Fruit fly (Drosophila melanogaster) S2 (cell line): Measurements from ENCODE around the gene Gyc89Db.

Experiments used
- CG8478 ChIP-seq: fragments of >200 bp; optimal IDR thresholded peaks from 2 replicates; lab custom pipeline; 2018
- CTCF ChIP-seq, 2 experiments: fragments of >200 bp; optimal IDR thresholded peaks; 2 replicates each; lab custom pipeline; 2018

Gyc89Db gene

DNA sequence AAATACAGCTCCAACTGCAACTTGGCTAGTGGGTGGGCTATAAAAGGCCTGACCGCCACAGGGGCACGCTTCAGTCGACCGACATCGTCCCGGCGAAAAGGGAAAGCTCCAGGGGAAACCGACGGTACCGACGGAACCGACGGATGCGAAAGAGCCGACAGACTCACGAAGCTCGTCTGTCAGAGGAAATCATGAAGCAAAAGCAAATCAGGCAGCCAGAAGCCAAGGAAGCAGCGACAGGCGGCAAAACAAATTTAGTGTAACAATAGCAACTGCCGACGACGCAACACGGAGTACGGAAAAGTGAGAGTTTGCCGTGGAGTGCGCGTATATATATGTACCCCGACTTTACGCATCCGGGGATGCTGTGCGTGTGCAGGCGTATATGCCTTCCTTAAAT lies at the start of gene Gyc89Db:
TSS of gene Gyc89Db (plus strand) at position 78 of the 400 bp plus-strand sequence.
- TF ChIP-seq CTCF (optimal IDR thresholded peaks at IDR 0.05; lab: Kevin White, UChicago), result no peak
- no peak for TF ChIP-seq CG8478 (lab: Kevin White, UChicago)

DNA sequence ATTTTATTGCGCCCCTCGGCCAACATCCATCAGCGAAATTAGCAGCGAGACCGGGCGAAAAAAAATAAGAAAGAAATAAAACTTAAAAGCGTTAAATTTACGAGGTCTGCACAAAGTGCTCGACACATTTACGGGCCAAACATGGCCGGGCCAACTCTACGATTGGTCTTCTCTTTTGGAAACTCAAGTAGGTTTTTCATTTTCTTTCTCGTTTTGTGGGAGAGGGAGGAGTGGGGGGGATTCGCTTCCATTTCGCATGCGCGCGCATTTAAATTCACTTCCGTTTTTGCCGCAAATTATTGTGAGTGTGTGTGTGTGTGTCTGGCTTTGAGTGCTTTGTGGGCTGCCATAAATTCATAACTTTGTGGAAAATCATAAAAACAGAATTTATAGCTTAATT lies 49.4 kb upstream of the Gyc89Db start:
- TF ChIP-seq CTCF (optimal IDR thresholded peaks at IDR 0.05; lab: Kevin White, UChicago) (no peak), CG8478 (lab: Kevin White, UChicago) (no peak)

DNA sequence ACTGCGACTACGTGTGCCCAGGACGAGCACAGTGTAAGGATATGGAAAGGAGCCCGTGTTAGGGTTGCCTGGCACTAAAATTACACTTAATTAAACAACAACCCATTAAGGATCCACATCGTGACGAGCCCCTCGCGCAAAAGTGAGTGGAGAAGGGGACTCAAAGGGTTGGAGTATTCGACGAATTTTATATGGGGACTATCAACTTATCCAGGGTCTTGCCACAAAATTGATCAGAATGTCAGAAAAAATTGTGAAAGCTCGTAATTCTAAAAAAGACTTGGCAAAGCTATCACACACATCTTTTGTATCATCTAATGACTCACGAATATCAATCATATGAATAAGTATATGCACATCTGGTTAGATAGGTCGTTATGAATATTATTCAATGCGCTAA lies 46.5 kb upstream of the Gyc89Db start, which contains the start of gene CG31279:
TSS of gene CG31279 (plus strand) at position 301 of the 400 bp plus-strand sequence.
- TF ChIP-seq CG8478 (lab: Kevin White, UChicago) (no peak), CTCF (optimal IDR thresholded peaks at IDR 0.05; lab: Kevin White, UChicago) (no peak)

dm6 chr3R:16431707-16432106 lies 45.2 kb upstream of the Gyc89Db start:
- TF ChIP-seq CG8478 (lab: Kevin White, UChicago) (no peak), CTCF (optimal IDR thresholded peaks at IDR 0.05; lab: Kevin White, UChicago) (peak; percentile 97 to 98)

DNA sequence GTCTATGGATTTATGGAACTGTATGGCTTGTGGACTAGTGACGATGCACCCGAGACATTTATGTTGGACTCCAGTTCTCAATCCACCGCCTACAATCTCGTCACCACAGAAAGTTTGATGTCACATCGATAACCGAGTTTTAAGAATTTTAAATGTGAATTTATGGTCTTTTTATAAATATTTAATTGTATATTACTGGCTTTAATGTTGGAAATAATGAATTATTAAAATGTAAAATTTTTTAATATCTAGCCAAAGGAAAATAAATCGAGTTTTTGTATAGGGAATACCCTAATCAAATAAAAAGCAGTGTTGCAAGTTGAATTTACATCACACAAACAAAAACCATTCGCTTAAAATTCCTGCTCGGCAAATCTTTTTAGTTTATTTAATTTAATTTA lies 44.2 kb upstream of the Gyc89Db start, which contains the start of gene Fntb:
TSS of gene Fntb (plus strand) at position 334 of the 401 bp plus-strand sequence.
- TF ChIP-seq CTCF (optimal IDR thresholded peaks at IDR 0.05; lab: Kevin White, UChicago), result no peak
- no peak for TF ChIP-seq CG8478 (lab: Kevin White, UChicago)

DNA sequence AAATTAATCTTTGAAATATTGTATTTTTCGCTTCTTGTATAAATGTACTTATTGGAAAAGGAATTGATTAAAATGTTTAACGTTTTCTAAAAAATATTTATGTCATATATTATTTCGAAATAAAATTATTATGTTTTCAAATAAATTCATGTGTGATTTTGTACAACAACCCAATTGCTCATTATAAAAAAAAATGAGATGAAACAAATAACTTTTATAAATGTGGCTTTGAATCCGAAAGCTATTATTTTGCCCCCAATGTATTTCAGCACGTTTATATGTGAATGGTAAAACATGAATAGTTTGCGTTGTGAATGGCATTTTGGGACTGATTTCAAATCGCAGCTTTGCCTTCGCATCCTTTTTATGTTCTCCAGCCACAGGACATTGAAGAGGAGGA lies 42.3 kb upstream of the Gyc89Db start, which contains the start of gene CG14881:
TSS of gene CG14881 (plus strand) at position 301 of the 400 bp plus-strand sequence.
- TF ChIP-seq CTCF (optimal IDR thresholded peaks at IDR 0.05; lab: Kevin White, UChicago) (no peak), CG8478 (lab: Kevin White, UChicago) (no peak)

- no peak for TF ChIP-seq CG8478 (lab: Kevin White, UChicago)
- no peak for TF ChIP-seq CTCF (optimal IDR thresholded peaks at IDR 0.05; lab: Kevin White, UChicago)
These were observed 40.4 kb upstream of the Gyc89Db start, which contains the start of gene mRpS33 for dm6 chr3R:16436374-16437037. TSS of gene mRpS33 (minus strand) at chr3R:16436597.

- no peak for TF ChIP-seq CG8478 (lab: Kevin White, UChicago)
- no peak for TF ChIP-seq CTCF (optimal IDR thresholded peaks at IDR 0.05; lab: Kevin White, UChicago)
These were observed 35.5 kb upstream of the Gyc89Db start, which contains the start of gene ema for dm6 chr3R:16441367-16441923. TSS of gene ema (minus strand) at chr3R:16441661.

DNA sequence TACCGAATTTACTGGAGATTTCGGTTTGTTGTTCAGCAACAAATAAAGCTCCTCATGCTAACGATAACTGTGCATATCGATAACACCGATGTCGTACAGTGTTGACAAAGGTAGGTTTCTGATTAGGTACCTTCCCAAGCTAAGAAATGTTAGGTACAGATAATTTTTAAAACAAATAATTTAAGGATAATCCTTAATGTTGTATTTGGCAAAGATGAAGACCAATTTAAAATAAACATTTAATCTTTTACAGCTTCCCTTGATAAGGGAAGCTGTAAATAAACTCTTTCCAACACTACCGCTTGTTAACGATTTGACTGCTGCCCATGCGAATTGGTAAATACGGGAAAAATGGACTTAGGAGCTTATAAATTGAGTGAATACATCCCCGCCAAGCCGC lies 34.0 kb upstream of the Gyc89Db start, which contains the start of the genes Ttc1 and CG14882:
TSS of gene Ttc1 (minus strand) at position 71 of the 400 bp plus-strand sequence.
TSS of gene CG14882 (plus strand) at position 271 of the 400 bp plus-strand sequence.
- TF ChIP-seq CTCF (optimal IDR thresholded peaks at IDR 0.05; lab: Kevin White, UChicago) (no peak), CG8478 (lab: Kevin White, UChicago) (no peak)

- TF ChIP-seq CTCF (optimal IDR thresholded peaks at IDR 0.05; lab: Kevin White, UChicago), result no peak
- no peak for TF ChIP-seq CG8478 (lab: Kevin White, UChicago)
These were observed 30.1 kb upstream of the Gyc89Db start for dm6 chr3R:16446836-16447235.

DNA sequence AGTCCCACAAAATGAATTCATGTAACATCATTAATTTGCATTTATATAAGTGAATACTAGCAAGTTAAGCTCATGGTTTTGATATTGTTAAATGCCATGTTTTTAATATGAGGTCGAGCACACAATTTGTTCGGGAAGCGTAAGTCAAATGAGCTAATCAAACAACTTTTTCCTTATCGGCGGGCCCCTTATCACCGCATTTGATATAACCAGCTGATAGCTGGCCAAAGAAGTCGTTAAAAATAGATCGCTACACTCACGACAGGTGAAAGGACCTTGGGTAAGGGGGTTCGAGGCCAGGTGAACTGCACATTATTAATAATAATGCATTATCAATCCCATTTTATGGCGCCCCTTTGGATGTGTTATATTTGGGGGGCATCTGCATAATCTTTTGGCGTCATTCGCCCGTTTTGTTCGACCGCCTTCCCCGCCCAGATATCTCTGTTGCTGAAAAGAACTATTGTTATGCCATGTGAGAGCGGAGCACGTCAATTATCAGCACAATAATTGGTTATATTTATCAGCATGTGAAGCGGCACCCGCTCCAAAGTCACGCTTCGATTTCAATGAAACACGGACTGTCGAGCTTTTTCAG lies 29.4 kb upstream of the Gyc89Db start:
- TF ChIP-seq CTCF (optimal IDR thresholded peaks at IDR 0.05; lab: Kevin White, UChicago), result no peak
- TF ChIP-seq CG8478 (lab: Kevin White, UChicago), result no peak

dm6 chr3R:16448378-16449134 lies 28.4 kb upstream of the Gyc89Db start:
- TF ChIP-seq CG8478 (lab: Kevin White, UChicago), result no peak
- TF ChIP-seq CTCF (optimal IDR thresholded peaks at IDR 0.05; lab: Kevin White, UChicago), result no peak

DNA sequence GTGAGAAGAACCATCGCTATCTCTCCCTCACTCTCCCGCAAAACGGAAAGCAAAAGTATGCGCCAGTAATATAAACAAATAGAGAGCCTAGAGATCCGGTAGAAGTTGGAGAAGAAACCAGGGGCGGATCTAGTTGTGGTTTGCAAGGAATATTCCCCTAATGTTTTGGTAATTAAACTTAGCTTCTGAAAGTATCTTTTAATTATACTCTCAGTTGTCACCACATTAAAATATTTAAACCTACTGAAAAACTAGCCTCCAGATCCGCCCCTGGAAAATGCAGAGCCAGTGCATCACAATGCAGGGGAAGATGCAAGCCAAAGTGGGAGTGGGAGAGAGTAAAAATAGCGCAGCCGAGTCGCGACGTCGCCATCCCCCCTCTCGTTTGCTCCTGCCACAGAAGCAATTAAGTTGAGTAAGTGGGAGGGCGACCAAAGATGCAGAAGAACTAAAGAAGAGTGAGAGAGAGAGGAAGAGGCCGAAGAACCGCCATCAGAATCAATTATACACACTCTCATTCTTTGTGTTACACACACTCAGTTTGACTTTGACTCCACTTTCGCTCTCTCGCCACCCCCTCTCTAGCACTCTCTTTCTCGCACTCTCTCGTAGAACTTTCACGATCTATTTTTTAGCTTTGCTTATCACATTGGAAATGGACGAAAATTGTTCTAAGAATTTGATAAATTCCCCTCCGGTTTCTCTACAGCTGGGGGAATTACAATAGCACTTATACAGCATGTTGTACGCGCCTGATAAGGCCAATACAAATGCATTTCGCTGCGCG lies 27.5 kb upstream of the Gyc89Db start:
- TF ChIP-seq CTCF (optimal IDR thresholded peaks at IDR 0.05; lab: Kevin White, UChicago) (no peak), CG8478 (lab: Kevin White, UChicago) (no peak)
